Fruit fly (Drosophila melanogaster) whole organism, embryonic: Measurements from ENCODE around the gene snz.

ENCODE experiments used
- ATbp ChIP-seq: fragments of 200-800 bp; sonication (Bioruptor generic); optimal IDR thresholded peaks from 2 replicates; lab custom pipeline; 2017; ENCODE audit warnings: missing biosample characterization, mild to moderate bottlenecking, missing genetic modification characterization, missing genetic modification reagents
- Abd-B ChIP-seq: fragments of 200-800 bp; sonication (Bioruptor generic); optimal IDR thresholded peaks from 2 replicates; lab custom pipeline; 2018; ENCODE audit warnings: missing biosample characterization, mild to moderate bottlenecking, missing genetic modification characterization, moderate library complexity
- Antp ChIP-seq: fragments of 200-800 bp; sonication (Bioruptor generic); optimal IDR thresholded peaks from 3 replicates; lab custom pipeline; 2016; ENCODE audit warnings: missing biosample characterization, missing genetic modification characterization
- Atf6 ChIP-seq: fragments of 200-800 bp; sonication (Bioruptor generic); IDR thresholded peaks from 2 replicates; pipeline ENCODE4 v1.3.6; 2022; ENCODE audit warnings: missing biosample characterization, missing genetic modification characterization
- Bgb ChIP-seq: fragments of 200-800 bp; sonication (Bioruptor generic); IDR thresholded peaks from 2 replicates; pipeline ENCODE4 v1.3.6; 2022; ENCODE audit warnings: missing biosample characterization, missing genetic modification characterization; ENCODE audit not compliant: partially characterized antibody
- CG11247 ChIP-seq: fragments of 200-800 bp; sonication (Bioruptor generic); IDR thresholded peaks from 2 replicates; pipeline ENCODE4 v1.3.6; 2022; ENCODE audit warnings: missing biosample characterization, missing genetic modification characterization
- CG11504 ChIP-seq: fragments of 200-800 bp; sonication (Bioruptor generic); optimal IDR thresholded peaks from 3 replicates; lab custom pipeline; 2019; ENCODE audit warnings: missing biosample characterization, mild to moderate bottlenecking, missing genetic modification characterization, moderate library complexity
- CG12071 ChIP-seq: fragments of 200-800 bp; sonication (Bioruptor generic); optimal IDR thresholded peaks from 3 replicates; lab custom pipeline; 2018; ENCODE audit warnings: missing biosample characterization, mild to moderate bottlenecking, missing genetic modification characterization
- CG14860 ChIP-seq: fragments of 200-800 bp; sonication (Bioruptor generic); IDR thresholded peaks from 3 replicates; pipeline ENCODE4 v1.3.6; 2022; ENCODE audit warnings: missing biosample characterization, missing genetic modification characterization; ENCODE audit not compliant: partially characterized antibody
- CG15479 ChIP-seq: fragments of 200-800 bp; sonication (Bioruptor generic); optimal IDR thresholded peaks from 3 replicates; lab custom pipeline; 2019; ENCODE audit warnings: missing biosample characterization, mild to moderate bottlenecking, missing genetic modification characterization, moderate library complexity
- CG17912 ChIP-seq: fragments of 200-800 bp; sonication (Bioruptor generic); optimal IDR thresholded peaks from 2 replicates; lab custom pipeline; 2018; ENCODE audit warnings: missing biosample characterization, mild to moderate bottlenecking, missing genetic modification characterization
- CG42726 ChIP-seq: fragments of 200-800 bp; sonication (Bioruptor generic); IDR thresholded peaks from 2 replicates; pipeline ENCODE4 v1.3.6; 2022; ENCODE audit warnings: missing biosample characterization, missing genetic modification characterization; ENCODE audit not compliant: partially characterized antibody
- CG5953 ChIP-seq: fragments of 200-800 bp; sonication (Bioruptor generic); IDR thresholded peaks from 2 replicates; pipeline ENCODE4 v1.3.6; 2022; ENCODE audit warnings: missing biosample characterization, missing genetic modification characterization
- CG7745 ChIP-seq: fragments of 200-800 bp; sonication (Bioruptor generic); optimal IDR thresholded peaks from 2 replicates; lab custom pipeline; 2018; ENCODE audit warnings: missing biosample characterization, mild to moderate bottlenecking, missing genetic modification characterization, moderate library complexity
- CG8281 ChIP-seq: fragments of 200-800 bp; sonication (Bioruptor generic); optimal IDR thresholded peaks from 2 replicates; lab custom pipeline; 2018; ENCODE audit warnings: missing biosample characterization, mild to moderate bottlenecking, missing genetic modification characterization, moderate library complexity
- CG9727 ChIP-seq: fragments of 200-800 bp; sonication (Bioruptor generic); optimal IDR thresholded peaks from 3 replicates; lab custom pipeline; 2017; ENCODE audit warnings: missing biosample characterization, mild to moderate bottlenecking, missing genetic modification characterization
- CHES-1-like ChIP-seq: fragments of 200-800 bp; sonication (Bioruptor generic); optimal IDR thresholded peaks from 2 replicates; lab custom pipeline; 2016; ENCODE audit warnings: missing biosample characterization, missing genetic modification characterization
- Deaf1 ChIP-seq: fragments of 200-800 bp; optimal IDR thresholded peaks from 3 replicates; lab custom pipeline; 2019; ENCODE audit warnings: missing biosample characterization, mild to moderate bottlenecking, missing genetic modification characterization, moderate library complexity
- Dfd ChIP-seq, 2 experiments: fragments of >200 bp; optimal IDR thresholded peaks; 2 replicates each; lab custom pipeline; 2017; ENCODE audit warnings: missing biosample characterization in 2 of 2, missing genetic modification characterization in 2 of 2
- Dll ChIP-seq: fragments of 200-800 bp; sonication (Bioruptor generic); IDR thresholded peaks from 4 replicates; pipeline ENCODE4 v1.3.6; 2022; ENCODE audit warnings: missing biosample characterization, missing genetic modification characterization; ENCODE audit not compliant: partially characterized antibody
- Doc2 ChIP-seq: fragments of 200-800 bp; sonication (Bioruptor generic); IDR thresholded peaks from 2 replicates; pipeline ENCODE4 v1.3.6; 2022; ENCODE audit warnings: missing biosample characterization, missing genetic modification characterization
- Drgx ChIP-seq: fragments of 200-800 bp; sonication (Bioruptor generic); IDR thresholded peaks from 2 replicates; pipeline ENCODE4 v1.3.6; 2022; ENCODE audit warnings: missing biosample characterization, missing genetic modification characterization
- E2f1 ChIP-seq: fragments of 200-800 bp; sonication (Bioruptor generic); IDR thresholded peaks from 2 replicates; pipeline ENCODE4 v1.3.6; 2022; ENCODE audit warnings: missing biosample characterization, missing genetic modification characterization
- E2f2 ChIP-seq: fragments of 200-800 bp; sonication (Bioruptor generic); IDR thresholded peaks from 2 replicates; pipeline ENCODE4 v1.3.6; 2022; ENCODE audit warnings: missing biosample characterization, missing genetic modification characterization
- GATAe ChIP-seq: fragments of 200-800 bp; sonication (Bioruptor generic); conservative IDR thresholded peaks from 2 replicates; pipeline ENCODE4 v1.3.6; 2022; ENCODE audit warnings: missing biosample characterization, missing genetic modification characterization
- HmgD ChIP-seq: fragments of 200-800 bp; sonication (Bioruptor generic); optimal IDR thresholded peaks from 3 replicates; lab custom pipeline; 2016; ENCODE audit warnings: missing biosample characterization, missing genetic modification characterization
- Hr78 ChIP-seq, 2 experiments: fragments of 200-800 bp in 1 of 2; fragments of >200 bp in 1 of 2; sonication (Bioruptor generic) in 1 of 2; optimal IDR thresholded peaks; 2 replicates each; lab custom pipeline; 2017 to 2019; ENCODE audit warnings: missing biosample characterization in 2 of 2, missing genetic modification characterization in 2 of 2, mild to moderate bottlenecking in 1 of 2, moderate library complexity in 1 of 2
- MESR4 ChIP-seq: fragments of 200-800 bp; sonication (Bioruptor generic); optimal IDR thresholded peaks from 2 replicates; lab custom pipeline; 2018; ENCODE audit warnings: missing biosample characterization, mild to moderate bottlenecking, missing genetic modification characterization, moderate library complexity
- Six4 ChIP-seq: fragments of 200-800 bp; sonication (Bioruptor generic); optimal IDR thresholded peaks from 2 replicates; lab custom pipeline; 2016; ENCODE audit warnings: missing biosample characterization, missing genetic modification characterization
- Xrp1 ChIP-seq: fragments of 200-800 bp; sonication (Bioruptor generic); IDR thresholded peaks from 2 replicates; pipeline ENCODE4 v1.3.6; 2022; ENCODE audit warnings: missing biosample characterization, missing genetic modification characterization
- az2 ChIP-seq: fragments of 200-800 bp; sonication (Bioruptor generic); optimal IDR thresholded peaks from 3 replicates; lab custom pipeline; 2016; ENCODE audit warnings: missing biosample characterization, missing genetic modification characterization
- cas ChIP-seq: fragments of 200-800 bp; sonication (Bioruptor generic); IDR thresholded peaks from 2 replicates; pipeline ENCODE4 v1.3.6; 2022; ENCODE audit warnings: missing biosample characterization, missing genetic modification characterization
- cg ChIP-seq: fragments of 200-800 bp; sonication (Bioruptor generic); optimal IDR thresholded peaks from 3 replicates; lab custom pipeline; 2019; ENCODE audit warnings: missing biosample characterization, mild to moderate bottlenecking, missing genetic modification characterization, moderate library complexity
- ci ChIP-seq: fragments of 200-800 bp; sonication (Bioruptor generic); IDR thresholded peaks from 3 replicates; pipeline ENCODE4 v1.3.6; 2022; ENCODE audit warnings: missing biosample characterization, missing genetic modification characterization
- cwo ChIP-seq: fragments of 200-800 bp; sonication (Bioruptor generic); optimal IDR thresholded peaks from 3 replicates; lab custom pipeline; 2017; ENCODE audit warnings: missing biosample characterization, missing genetic modification characterization, mild to moderate bottlenecking, moderate library complexity, missing genetic modification reagents
- exex ChIP-seq: fragments of 200-800 bp; sonication (Bioruptor generic); optimal IDR thresholded peaks from 4 replicates; lab custom pipeline; 2018; ENCODE audit warnings: missing biosample characterization, mild to moderate bottlenecking, missing genetic modification characterization, moderate library complexity
- ftz-f1 ChIP-seq: fragments of 200-800 bp; sonication (Bioruptor generic); optimal IDR thresholded peaks from 2 replicates; lab custom pipeline; 2016; ENCODE audit warnings: missing biosample characterization, missing genetic modification characterization
- lab ChIP-seq: fragments of 200-800 bp; sonication (Bioruptor generic); optimal IDR thresholded peaks from 3 replicates; lab custom pipeline; 2017; ENCODE audit warnings: missing biosample characterization, missing genetic modification characterization, mild to moderate bottlenecking, moderate library complexity, missing genetic modification reagents
- lmd ChIP-seq: fragments of 200-800 bp; sonication (Bioruptor generic); IDR thresholded peaks from 2 replicates; pipeline ENCODE4 v1.3.6; 2022; ENCODE audit warnings: missing biosample characterization, missing genetic modification characterization
- mirr ChIP-seq: fragments of 200-800 bp; sonication (Bioruptor generic); optimal IDR thresholded peaks from 3 replicates; lab custom pipeline; 2018; ENCODE audit warnings: missing biosample characterization, mild to moderate bottlenecking, missing genetic modification characterization
- pfk ChIP-seq: fragments of 200-800 bp; sonication (Bioruptor generic); optimal IDR thresholded peaks from 2 replicates; lab custom pipeline; 2018; ENCODE audit warnings: missing biosample characterization, mild to moderate bottlenecking, missing genetic modification characterization, moderate library complexity
- pho ChIP-seq: fragments of 200-800 bp; sonication (Bioruptor generic); optimal IDR thresholded peaks from 2 replicates; lab custom pipeline; 2016; ENCODE audit warnings: missing biosample characterization, missing genetic modification characterization
- ranshi ChIP-seq: fragments of 200-800 bp; sonication (Bioruptor generic); IDR thresholded peaks from 2 replicates; pipeline ENCODE4 v1.3.6; 2022; ENCODE audit warnings: missing biosample characterization, missing genetic modification characterization
- sens ChIP-seq: fragments of 200-800 bp; sonication (Bioruptor generic); peaks from one replicate; lab custom pipeline; 2016; ENCODE audit warnings: missing biosample characterization, missing genetic modification characterization
- sqz ChIP-seq: fragments of 200-800 bp; sonication (Bioruptor generic); optimal IDR thresholded peaks from 3 replicates; lab custom pipeline; 2018; ENCODE audit warnings: missing biosample characterization, mild to moderate bottlenecking, missing genetic modification characterization
- sug ChIP-seq: fragments of 200-800 bp; optimal IDR thresholded peaks from 2 replicates; lab custom pipeline; 2019; ENCODE audit warnings: missing biosample characterization, mild to moderate bottlenecking, missing genetic modification characterization, moderate library complexity
- tna ChIP-seq: fragments of 200-800 bp; sonication (Bioruptor generic); IDR thresholded peaks from 2 replicates; pipeline ENCODE4 v1.3.6; 2022; ENCODE audit warnings: missing biosample characterization, missing genetic modification characterization; ENCODE audit not compliant: partially characterized antibody
- z ChIP-seq: fragments of 200-800 bp; sonication (Bioruptor generic); IDR thresholded peaks from 3 replicates; pipeline ENCODE4 v1.3.6; 2022; ENCODE audit warnings: missing biosample characterization, missing genetic modification characterization

snz gene

dm6 chrX:7965761-7966555 is 54.1 kb downstream of the snz start (continued):
- peak; percentile 98 for TF ChIP-seq sug
- TF ChIP-seq Drgx (GFP tag; lab: Robert Waterston, UW) = peak; percentile 62
- TF ChIP-seq Abd-B = no peak
- TF ChIP-seq Deaf1 (tag; lab: Kevin White, UChicago) = no peak
- TF ChIP-seq ci (GFP tag; lab: Robert Waterston, UW) = no peak
- TF ChIP-seq CG12071 = no peak
- TF ChIP-seq E2f2 (GFP tag; lab: Robert Waterston, UW) = 0 out of 2 replicates have a peak, but pooled peaks have one; percentile 10
- peak; percentile 3 for TF ChIP-seq pfk
- TF ChIP-seq lab = peak; percentile 51
- peak; percentile 99 for TF ChIP-seq cwo
- no peak for TF ChIP-seq CG9727
- no peak for TF ChIP-seq az2
- TF ChIP-seq cg (GFP tag; lab: Kevin White, UChicago) = peak; percentile 24
- peak; percentile 76 for TF ChIP-seq mirr (GFP tag; lab: Kevin White, UChicago)
- TF ChIP-seq Atf6 = 0 out of 2 replicates have a peak, but pooled peaks have one; percentile 48
- peak; percentile 30 for TF ChIP-seq CG8281 (tag; lab: Kevin White, UChicago)
- peak; percentile 73; the same call in 1 of the 2 replicates for TF ChIP-seq GATAe
- TF ChIP-seq CG15479 (GFP tag; lab: Kevin White, UChicago) = peak; percentile 52
- TF ChIP-seq CG11247 = no peak
- peak; percentile 54 for TF ChIP-seq sqz (GFP tag; lab: Kevin White, UChicago)
- TF ChIP-seq exex (tag; lab: Kevin White, UChicago) = peak; percentile 90
- peak; percentile 40 for TF ChIP-seq sens
- no peak for TF ChIP-seq CG42726 (GFP tag; lab: Robert Waterston, UW)
- 0 out of 2 replicates have a peak, but pooled peaks have one; percentile 4 for TF ChIP-seq ranshi (GFP tag; lab: Robert Waterston, UW)
- no peak for TF ChIP-seq CHES-1-like (GFP tag; lab: Kevin White, UChicago)
- TF ChIP-seq ftz-f1 = peak; percentile 18
- no peak for TF ChIP-seq Dll (GFP tag; lab: Robert Waterston, UW)
- no peak for TF ChIP-seq Bgb (GFP tag; lab: Robert Waterston, UW)
- TF ChIP-seq CG14860 (GFP tag; lab: Robert Waterston, UW) = no peak
- TF ChIP-seq cas (GFP tag; lab: Robert Waterston, UW) = no peak
- TF ChIP-seq pho = no peak
- TF ChIP-seq Hr78 (GFP tag; optimal IDR thresholded peaks at IDR 0.05; lab: Kevin White, UChicago) = peak in 1 of 2 experiments; percentile 58
- TF ChIP-seq, all 482 proteins: peak for 27

- TF ChIP-seq Doc2 (GFP tag; lab: Robert Waterston, UW) (no peak), HmgD (GFP tag; lab: Kevin White, UChicago) (no peak), CG11504 (tag; lab: Kevin White, UChicago) (no peak), CG5953 (GFP tag; lab: Robert Waterston, UW) (no peak), CG17912 (no peak), lmd (GFP tag; lab: Robert Waterston, UW) (no peak), CG7745 (tag; lab: Kevin White, UChicago) (no peak), Dfd (GFP tag; optimal IDR thresholded peaks at IDR 0.05; lab: Kevin White, UChicago) (no peak), Deaf1 (tag; lab: Kevin White, UChicago) (no peak), Six4 (GFP tag; lab: Kevin White, UChicago) (no peak), tna (no peak), MESR4 (GFP tag; lab: Kevin White, UChicago) (no peak), ATbp (no peak), z (GFP tag; lab: Robert Waterston, UW) (no peak), Xrp1 (0 out of 2 replicates have a peak, but pooled peaks have one; percentile 24), E2f1 (GFP tag; lab: Robert Waterston, UW) (no peak), az2 (no peak), Antp (GFP tag; lab: Kevin White, UChicago) (no peak)
Observed at dm6 chrX:7967052-7967847, 55.4 kb downstream of the snz start.
